Fruit fly (Drosophila melanogaster) whole organism, embryonic: ENCODE measurements around the gene CG7058.

Source experiments
- CG1024 ChIP-seq: fragments of 200-800 bp; sonication (Bioruptor generic); IDR thresholded peaks from 2 replicates; pipeline ENCODE4 v1.3.6; 2022; ENCODE audit warnings: missing biosample characterization, missing genetic modification characterization
- CG10431 ChIP-seq: fragments of 200-800 bp; sonication (Bioruptor generic); optimal IDR thresholded peaks from 3 replicates; lab custom pipeline; 2018; ENCODE audit warnings: missing biosample characterization, mild to moderate bottlenecking, missing genetic modification characterization
- CG10543 ChIP-seq: fragments of 200-800 bp; sonication (Bioruptor generic); optimal IDR thresholded peaks from 3 replicates; lab custom pipeline; 2017; ENCODE audit warnings: missing biosample characterization, mild to moderate bottlenecking, missing genetic modification characterization, moderate library complexity
- CG11093 ChIP-seq: fragments of 200-800 bp; sonication (Bioruptor generic); IDR thresholded peaks from 3 replicates; pipeline ENCODE4 v1.3.6; 2022; ENCODE audit warnings: missing biosample characterization, missing genetic modification characterization
- CG11504 ChIP-seq: fragments of 200-800 bp; sonication (Bioruptor generic); optimal IDR thresholded peaks from 3 replicates; lab custom pipeline; 2019; ENCODE audit warnings: missing biosample characterization, mild to moderate bottlenecking, missing genetic modification characterization, moderate library complexity
- CG12659 ChIP-seq: fragments of 200-800 bp; sonication (Bioruptor generic); optimal IDR thresholded peaks from 3 replicates; lab custom pipeline; 2017; ENCODE audit warnings: mild to moderate bottlenecking, missing biosample characterization, missing genetic modification reagents, missing genetic modification characterization
- CG14441 ChIP-seq: fragments of 200-800 bp; sonication (Bioruptor generic); IDR thresholded peaks from 2 replicates; pipeline ENCODE4 v1.3.6; 2022; ENCODE audit warnings: missing biosample characterization, missing genetic modification characterization
- CG14667 ChIP-seq: fragments of 200-800 bp; sonication (Bioruptor generic); IDR thresholded peaks from 2 replicates; pipeline ENCODE4 v1.3.6; 2022; ENCODE audit warnings: missing biosample characterization, missing genetic modification characterization
- CG14860 ChIP-seq: fragments of 200-800 bp; sonication (Bioruptor generic); IDR thresholded peaks from 3 replicates; pipeline ENCODE4 v1.3.6; 2022; ENCODE audit warnings: missing biosample characterization, missing genetic modification characterization; ENCODE audit not compliant: partially characterized antibody
- CG1529 ChIP-seq: fragments of 200-800 bp; sonication (Bioruptor generic); optimal IDR thresholded peaks from 3 replicates; lab custom pipeline; 2018; ENCODE audit warnings: missing biosample characterization, missing genetic modification characterization
- CG15601 ChIP-seq: fragments of 200-800 bp; sonication (Bioruptor generic); optimal IDR thresholded peaks from 3 replicates; lab custom pipeline; 2019; ENCODE audit warnings: missing biosample characterization, mild to moderate bottlenecking, missing genetic modification characterization, moderate library complexity
- CG16815 ChIP-seq: fragments of 200-800 bp; sonication (Bioruptor generic); optimal IDR thresholded peaks from 3 replicates; lab custom pipeline; 2017; ENCODE audit warnings: missing biosample characterization, mild to moderate bottlenecking, missing genetic modification characterization
- CG16863 ChIP-seq: fragments of 200-800 bp; sonication (Bioruptor generic); optimal IDR thresholded peaks from 3 replicates; lab custom pipeline; 2016; ENCODE audit warnings: missing biosample characterization, missing genetic modification characterization
- CG17328 ChIP-seq: fragments of 200-800 bp; sonication (Bioruptor generic); IDR thresholded peaks from 2 replicates; pipeline ENCODE4 v1.3.6; 2022; ENCODE audit warnings: missing biosample characterization, missing genetic modification characterization
- CG32532 ChIP-seq: fragments of 200-800 bp; sonication (Bioruptor generic); IDR thresholded peaks from 2 replicates; pipeline ENCODE4 v1.3.6; 2022; ENCODE audit warnings: missing biosample characterization, missing genetic modification characterization
- CG4282 ChIP-seq: fragments of 200-800 bp; sonication (Bioruptor generic); optimal IDR thresholded peaks from 2 replicates; lab custom pipeline; 2016; ENCODE audit warnings: missing biosample characterization, missing genetic modification characterization
- CG7839 ChIP-seq: fragments of 200-800 bp; sonication (Bioruptor generic); optimal IDR thresholded peaks from 3 replicates; lab custom pipeline; 2018; ENCODE audit warnings: missing biosample characterization, mild to moderate bottlenecking, missing genetic modification characterization, moderate library complexity
- CG7987 ChIP-seq: fragments of 200-800 bp; sonication (Bioruptor generic); optimal IDR thresholded peaks from 2 replicates; lab custom pipeline; 2018; ENCODE audit warnings: missing biosample characterization, mild to moderate bottlenecking, missing genetic modification characterization, moderate library complexity
- CG9609 ChIP-seq: fragments of 200-800 bp; sonication (Bioruptor generic); optimal IDR thresholded peaks from 3 replicates; lab custom pipeline; 2016; ENCODE audit warnings: missing biosample characterization, missing genetic modification characterization
- CG9727 ChIP-seq: fragments of 200-800 bp; sonication (Bioruptor generic); optimal IDR thresholded peaks from 3 replicates; lab custom pipeline; 2017; ENCODE audit warnings: missing biosample characterization, mild to moderate bottlenecking, missing genetic modification characterization
- CG9817 ChIP-seq: fragments of 200-800 bp; sonication (Bioruptor generic); optimal IDR thresholded peaks from 2 replicates; lab custom pipeline; 2018; ENCODE audit warnings: missing biosample characterization, mild to moderate bottlenecking, missing genetic modification characterization, moderate library complexity
- D ChIP-seq, 2 experiments: fragments of 200-800 bp in 1 of 2; fragments of >200 bp in 1 of 2; sonication (Bioruptor generic) in 1 of 2; optimal IDR thresholded peaks; 2 replicates in 1 of 2; 3 replicates in 1 of 2; lab custom pipeline; 2017; ENCODE audit warnings: mild to moderate bottlenecking in 1 of 2, missing biosample characterization in 1 of 2, missing genetic modification characterization in 1 of 2, missing genetic modification reagents in 1 of 2
- D19A ChIP-seq: fragments of 200-800 bp; optimal IDR thresholded peaks from 3 replicates; lab custom pipeline; 2019; ENCODE audit warnings: missing biosample characterization, mild to moderate bottlenecking, missing genetic modification characterization, moderate library complexity
- E2f2 ChIP-seq: fragments of 200-800 bp; sonication (Bioruptor generic); IDR thresholded peaks from 2 replicates; pipeline ENCODE4 v1.3.6; 2022; ENCODE audit warnings: missing biosample characterization, missing genetic modification characterization
- Ets97D ChIP-seq: fragments of 200-800 bp; sonication (Bioruptor generic); optimal IDR thresholded peaks from 3 replicates; lab custom pipeline; 2016; ENCODE audit warnings: missing biosample characterization, missing genetic modification characterization
- H2.0 ChIP-seq: fragments of 200-800 bp; sonication (Bioruptor generic); IDR thresholded peaks from 2 replicates; pipeline ENCODE4 v1.3.6; 2022; ENCODE audit warnings: missing biosample characterization, missing genetic modification characterization
- Hr3 ChIP-seq: fragments of 200-800 bp; sonication (Bioruptor generic); optimal IDR thresholded peaks from 3 replicates; lab custom pipeline; 2016; ENCODE audit warnings: missing biosample characterization, missing genetic modification characterization
- Hr51 ChIP-seq, 2 experiments: fragments of 200-800 bp; sonication (Bioruptor generic); optimal IDR thresholded peaks; 2 replicates in 1 of 2; 3 replicates in 1 of 2; lab custom pipeline; 2016 to 2018; ENCODE audit warnings: missing biosample characterization in 2 of 2, missing genetic modification characterization in 2 of 2, mild to moderate bottlenecking in 1 of 2, moderate library complexity in 1 of 2
- Max ChIP-seq: fragments of 200-800 bp; sonication (Bioruptor generic); optimal IDR thresholded peaks from 2 replicates; lab custom pipeline; 2016; ENCODE audit warnings: missing biosample characterization, mild to moderate bottlenecking, missing genetic modification characterization
- Mrtf ChIP-seq: fragments of 200-800 bp; sonication (Bioruptor generic); IDR thresholded peaks from 3 replicates; pipeline ENCODE4 v1.3.6; 2022; ENCODE audit warnings: missing biosample characterization, missing genetic modification characterization
- Nf-YB ChIP-seq: fragments of 200-800 bp; sonication (Bioruptor generic); optimal IDR thresholded peaks from 3 replicates; lab custom pipeline; 2019; ENCODE audit warnings: missing biosample characterization, mild to moderate bottlenecking, missing genetic modification characterization, moderate library complexity
- Trl ChIP-seq, 3 experiments: fragments of >200 bp in 2 of 3; fragments of 200-800 bp in 1 of 3; sonication (Bioruptor generic) in 1 of 3; optimal IDR thresholded peaks; 2 replicates in 1 of 3; 3 replicates in 2 of 3; lab custom pipeline; 2016 to 2017; ENCODE audit warnings: missing biosample characterization in 1 of 3, missing genetic modification characterization in 1 of 3
- Xbp1 ChIP-seq: fragments of 200-800 bp; sonication (Bioruptor generic); optimal IDR thresholded peaks from 3 replicates; lab custom pipeline; 2016; ENCODE audit warnings: missing biosample characterization, mild to moderate bottlenecking, missing genetic modification characterization
- Xrp1 ChIP-seq: fragments of 200-800 bp; sonication (Bioruptor generic); IDR thresholded peaks from 2 replicates; pipeline ENCODE4 v1.3.6; 2022; ENCODE audit warnings: missing biosample characterization, missing genetic modification characterization
- ase ChIP-seq: fragments of 200-800 bp; sonication (Bioruptor generic); IDR thresholded peaks from 3 replicates; pipeline ENCODE4 v1.3.6; 2022; ENCODE audit warnings: missing biosample characterization, missing genetic modification characterization
- btn ChIP-seq: fragments of 200-800 bp; sonication (Bioruptor generic); optimal IDR thresholded peaks from 2 replicates; lab custom pipeline; 2016; ENCODE audit warnings: missing biosample characterization, missing genetic modification characterization
- dati ChIP-seq: fragments of 200-800 bp; sonication (Bioruptor generic); IDR thresholded peaks from 2 replicates; pipeline ENCODE4 v1.3.6; 2022; ENCODE audit warnings: missing biosample characterization, missing genetic modification characterization
- dm ChIP-seq: fragments of 200-800 bp; sonication (Bioruptor generic); optimal IDR thresholded peaks from 3 replicates; lab custom pipeline; 2016; ENCODE audit warnings: missing biosample characterization, missing genetic modification characterization
- ewg ChIP-seq: fragments of 200-800 bp; sonication (Bioruptor generic); optimal IDR thresholded peaks from 3 replicates; lab custom pipeline; 2017; ENCODE audit warnings: mild to moderate bottlenecking, missing biosample characterization, missing genetic modification reagents, missing genetic modification characterization
- gem ChIP-seq: fragments of 200-800 bp; sonication (Bioruptor generic); optimal IDR thresholded peaks from 2 replicates; lab custom pipeline; 2019; ENCODE audit warnings: missing biosample characterization, mild to moderate bottlenecking, missing genetic modification characterization, moderate library complexity
- grn ChIP-seq: fragments of 200-800 bp; sonication (Bioruptor generic); optimal IDR thresholded peaks from 3 replicates; lab custom pipeline; 2017; ENCODE audit warnings: missing biosample characterization, missing genetic modification characterization
- jigr1 ChIP-seq: fragments of 200-800 bp; sonication (Bioruptor generic); IDR thresholded peaks from 3 replicates; pipeline ENCODE4 v1.3.6; 2022; ENCODE audit warnings: missing biosample characterization, missing genetic modification characterization
- ken ChIP-seq: fragments of 200-800 bp; sonication (Bioruptor generic); IDR thresholded peaks from 3 replicates; pipeline ENCODE4 v1.3.6; 2022; ENCODE audit warnings: missing biosample characterization, missing genetic modification characterization
- lmd ChIP-seq: fragments of 200-800 bp; sonication (Bioruptor generic); IDR thresholded peaks from 2 replicates; pipeline ENCODE4 v1.3.6; 2022; ENCODE audit warnings: missing biosample characterization, missing genetic modification characterization
- luna ChIP-seq: fragments of 200-800 bp; sonication (Bioruptor generic); optimal IDR thresholded peaks from 2 replicates; lab custom pipeline; 2016; ENCODE audit warnings: missing biosample characterization, missing genetic modification characterization
- nerfin-2 ChIP-seq: fragments of 200-800 bp; sonication (Bioruptor generic); IDR thresholded peaks from 2 replicates; pipeline ENCODE4 v1.3.6; 2022; ENCODE audit warnings: missing biosample characterization, missing genetic modification characterization; ENCODE audit not compliant: partially characterized antibody
- prd ChIP-seq, 3 experiments: fragments of >200 bp in 2 of 3; fragments of 200-800 bp in 1 of 3; sonication (Bioruptor generic) in 1 of 3; optimal IDR thresholded peaks in 2 of 3; IDR thresholded peaks in 1 of 3; 2 replicates in 2 of 3; 3 replicates in 1 of 3; pipeline versions ENCODE4 v1.3.6 to Lab custom; 2017 to 2022; ENCODE audit warnings: missing biosample characterization in 1 of 3, missing genetic modification characterization in 1 of 3
- usp ChIP-seq: fragments of >200 bp; optimal IDR thresholded peaks from 2 replicates; lab custom pipeline; 2017; ENCODE audit warnings: missing biosample characterization, missing genetic modification characterization
- zfh2 ChIP-seq: fragments of 200-800 bp; sonication (Bioruptor generic); optimal IDR thresholded peaks from 2 replicates; lab custom pipeline; 2016; ENCODE audit warnings: missing biosample characterization, missing genetic modification characterization

CG7058 gene

dm6 chrX:18837046-18837445 is 30.6 kb downstream of the CG7058 start (continued):
- TF ChIP-seq CG14667 (GFP tag; lab: Robert Waterston, UW) (0 out of 2 replicates have a peak, but pooled peaks have one; percentile 21), Xbp1 (peak; percentile 58), CG11093 (peak; percentile 60; the same call in 1 of the 3 replicates), CG12659 (GFP tag; lab: Kevin White, UChicago) (peak; percentile 41), D19A (tag; lab: Kevin White, UChicago) (no peak), ase (GFP tag; lab: Robert Waterston, UW) (no peak), grn (GFP tag; lab: Kevin White, UChicago) (peak; percentile 62), CG1024 (GFP tag; lab: Robert Waterston, UW) (no peak), CG11504 (tag; lab: Kevin White, UChicago) (peak; percentile 59), D (optimal IDR thresholded peaks at IDR 0.05; lab: Kevin White, UChicago) (no peak), D (GFP tag; optimal IDR thresholded peaks at IDR 0.05; lab: Kevin White, UChicago) (no peak), btn (GFP tag; lab: Kevin White, UChicago) (no peak), E2f2 (GFP tag; lab: Robert Waterston, UW) (peak; percentile 48; the same call in 1 of the 2 replicates), H2.0 (GFP tag; lab: Robert Waterston, UW) (no peak; the same call in 1 of the 2 replicates), dati (GFP tag; lab: Robert Waterston, UW) (no peak), CG14441 (GFP tag; lab: Robert Waterston, UW) (peak; percentile 67), CG9727 (GFP tag; lab: Kevin White, UChicago) (no peak), prd (optimal IDR thresholded peaks at IDR 0.05; lab: Kevin White, UChicago) (no peak), prd (GFP tag; IDR thresholded peaks at IDR 0.05; lab: Robert Waterston, UW) (peak; percentile 56; the same call in 1 of the 3 replicates), CG4282 (GFP tag; lab: Kevin White, UChicago) (no peak), CG16815 (GFP tag; lab: Kevin White, UChicago) (peak; percentile 19), luna (GFP tag; lab: Kevin White, UChicago) (no peak), Max (GFP tag; lab: Kevin White, UChicago) (no peak), jigr1 (peak; percentile 72; the same call in 1 of the 3 replicates), usp (GFP tag; lab: Kevin White, UChicago) (no peak), CG1529 (GFP tag; lab: Kevin White, UChicago) (peak; percentile 21), CG17328 (GFP tag; lab: Robert Waterston, UW) (0 out of 2 replicates have a peak, but pooled peaks have one; percentile 23), CG32532 (GFP tag; lab: Robert Waterston, UW) (peak; percentile 43; the same call in 1 of the 2 replicates), zfh2 (GFP tag; lab: Kevin White, UChicago) (peak; percentile 1), CG10431 (GFP tag; lab: Kevin White, UChicago) (no peak), Ets97D (no peak), CG15601 (tag; lab: Kevin White, UChicago) (no peak), Hr51 (GFP tag; optimal IDR thresholded peaks at IDR 0.05; lab: Kevin White, UChicago) (peak in 1 of 2 experiments; percentile 75), gem (tag; lab: Kevin White, UChicago) (peak; percentile 66), CG10543 (GFP tag; lab: Kevin White, UChicago) (peak; percentile 69), CG7987 (GFP tag; lab: Kevin White, UChicago) (no peak), ewg (peak; percentile 14), ken (GFP tag; lab: Robert Waterston, UW) (peak; percentile 42; the same call in 1 of the 3 replicates), CG9817 (peak; percentile 46), Nf-YB (GFP tag; lab: Kevin White, UChicago) (no peak), Mrtf (GFP tag; lab: Robert Waterston, UW) (0 out of 3 replicates have a peak, but pooled peaks have one; percentile 11), Trl (optimal IDR thresholded peaks at IDR 0.05; lab: Kevin White, UChicago) (no peak), Trl (GFP tag; optimal IDR thresholded peaks at IDR 0.05; lab: Kevin White, UChicago) (peak; percentile 35), CG7839 (tag; lab: Kevin White, UChicago) (peak; percentile 60), dm (GFP tag; lab: Kevin White, UChicago) (peak; percentile 14), Xrp1 (GFP tag; lab: Robert Waterston, UW) (peak; percentile 73), CG16863 (GFP tag; lab: Kevin White, UChicago) (no peak), nerfin-2 (GFP tag; lab: Robert Waterston, UW) (no peak), CG9609 (GFP tag; lab: Kevin White, UChicago) (peak; percentile 59), Hr3 (GFP tag; lab: Kevin White, UChicago) (peak; percentile 43), CG14860 (no peak), lmd (peak; percentile 64)
